Fruit fly (Drosophila melanogaster) whole organism, embryonic: Measurements from ENCODE around the gene CG31321.

ENCODE experiments used
- ATbp ChIP-seq: fragments of 200-800 bp; sonication (Bioruptor generic); optimal IDR thresholded peaks from 2 replicates; lab custom pipeline; 2017; ENCODE audit warnings: missing biosample characterization, mild to moderate bottlenecking, missing genetic modification characterization, missing genetic modification reagents
- Aef1 ChIP-seq: fragments of 200-800 bp; sonication (Bioruptor generic); IDR thresholded peaks from 3 replicates; pipeline ENCODE4 v1.3.6; 2022; ENCODE audit warnings: missing biosample characterization, missing genetic modification characterization
- Atf3 ChIP-seq: fragments of 200-800 bp; sonication (Bioruptor generic); optimal IDR thresholded peaks from 3 replicates; lab custom pipeline; 2016; ENCODE audit warnings: missing biosample characterization, missing genetic modification characterization
- Awh ChIP-seq: fragments of 200-800 bp; sonication (Bioruptor generic); IDR thresholded peaks from 2 replicates; pipeline ENCODE4, ENCODE4 v1.3.6; 2022; ENCODE audit warnings: missing biosample characterization, missing genetic modification characterization
- B-H2 ChIP-seq: fragments of 200-800 bp; sonication (Bioruptor generic); optimal IDR thresholded peaks from 2 replicates; lab custom pipeline; 2018; ENCODE audit warnings: missing biosample characterization, mild to moderate bottlenecking, missing genetic modification characterization
- BtbVII ChIP-seq: fragments of 200-800 bp; sonication (Bioruptor generic); optimal IDR thresholded peaks from 3 replicates; lab custom pipeline; 2017; ENCODE audit warnings: missing biosample characterization, mild to moderate bottlenecking, missing genetic modification characterization
- CG10959 ChIP-seq: fragments of 200-800 bp; sonication (Bioruptor generic); IDR thresholded peaks from 2 replicates; pipeline ENCODE4 v1.3.6; 2022; ENCODE audit warnings: missing biosample characterization, missing genetic modification characterization
- CG11085 ChIP-seq: fragments of 200-800 bp; sonication (Bioruptor generic); IDR thresholded peaks from 2 replicates; pipeline ENCODE4 v1.3.6; 2022; ENCODE audit warnings: missing biosample characterization, missing genetic modification characterization
- CG11247 ChIP-seq: fragments of 200-800 bp; sonication (Bioruptor generic); IDR thresholded peaks from 2 replicates; pipeline ENCODE4 v1.3.6; 2022; ENCODE audit warnings: missing biosample characterization, missing genetic modification characterization
- CG13296 ChIP-seq: fragments of 200-800 bp; sonication (Bioruptor generic); optimal IDR thresholded peaks from 3 replicates; lab custom pipeline; 2018; ENCODE audit warnings: missing biosample characterization, mild to moderate bottlenecking, missing genetic modification characterization
- CG13775 ChIP-seq: fragments of 200-800 bp; sonication (Bioruptor generic); optimal IDR thresholded peaks from 3 replicates; lab custom pipeline; 2017; ENCODE audit warnings: missing biosample characterization, mild to moderate bottlenecking, missing genetic modification characterization
- CG14710 ChIP-seq: fragments of 200-800 bp; sonication (Bioruptor generic); optimal IDR thresholded peaks from 3 replicates; lab custom pipeline; 2019; ENCODE audit warnings: missing biosample characterization, mild to moderate bottlenecking, missing genetic modification characterization, moderate library complexity
- CG17385 ChIP-seq: fragments of 200-800 bp; sonication (Bioruptor generic); optimal IDR thresholded peaks from 3 replicates; lab custom pipeline; 2018; ENCODE audit warnings: missing biosample characterization, mild to moderate bottlenecking, missing genetic modification characterization
- CG32532 ChIP-seq: fragments of 200-800 bp; sonication (Bioruptor generic); IDR thresholded peaks from 2 replicates; pipeline ENCODE4 v1.3.6; 2022; ENCODE audit warnings: missing biosample characterization, missing genetic modification characterization
- CG3726 ChIP-seq: fragments of 200-800 bp; sonication (Bioruptor generic); IDR thresholded peaks from 3 replicates; pipeline ENCODE4, ENCODE4 v1.3.6; 2022; ENCODE audit warnings: missing biosample characterization, missing genetic modification characterization
- CG4360 ChIP-seq: fragments of 200-800 bp; sonication (Bioruptor generic); IDR thresholded peaks from 2 replicates; pipeline ENCODE4 v1.3.6; 2022; ENCODE audit warnings: missing biosample characterization, missing genetic modification characterization
- CG4820 ChIP-seq: fragments of 200-800 bp; sonication (Bioruptor generic); optimal IDR thresholded peaks from 3 replicates; lab custom pipeline; 2016; ENCODE audit warnings: missing biosample characterization, missing genetic modification characterization
- CG6765 ChIP-seq: fragments of 200-800 bp; sonication (Bioruptor generic); optimal IDR thresholded peaks from 3 replicates; lab custom pipeline; 2017; ENCODE audit warnings: missing biosample characterization, mild to moderate bottlenecking, missing genetic modification characterization
- CG9215 ChIP-seq: fragments of 200-800 bp; sonication (Bioruptor generic); IDR thresholded peaks from 2 replicates; pipeline ENCODE4 v1.3.6; 2022; ENCODE audit warnings: missing biosample characterization, missing genetic modification characterization
- Chrac-16 ChIP-seq: fragments of 200-800 bp; sonication (Bioruptor generic); optimal IDR thresholded peaks from 3 replicates; lab custom pipeline; 2016; ENCODE audit warnings: missing biosample characterization, missing genetic modification characterization
- Dfd ChIP-seq, 2 experiments: fragments of >200 bp; optimal IDR thresholded peaks; 2 replicates each; lab custom pipeline; 2017; ENCODE audit warnings: missing biosample characterization in 2 of 2, missing genetic modification characterization in 2 of 2
- Drgx ChIP-seq: fragments of 200-800 bp; sonication (Bioruptor generic); IDR thresholded peaks from 2 replicates; pipeline ENCODE4 v1.3.6; 2022; ENCODE audit warnings: missing biosample characterization, missing genetic modification characterization
- Fer2 ChIP-seq: fragments of 200-800 bp; sonication (Bioruptor generic); optimal IDR thresholded peaks from 2 replicates; lab custom pipeline; 2018; ENCODE audit warnings: missing biosample characterization, mild to moderate bottlenecking, missing genetic modification characterization, moderate library complexity
- Lhr ChIP-seq: fragments of 200-800 bp; sonication (Bioruptor generic); optimal IDR thresholded peaks from 3 replicates; lab custom pipeline; 2017; ENCODE audit warnings: mild to moderate bottlenecking, missing biosample characterization, missing genetic modification reagents, missing genetic modification characterization
- MTF-1 ChIP-seq: fragments of 200-800 bp; sonication (Bioruptor generic); optimal IDR thresholded peaks from 2 replicates; lab custom pipeline; 2018; ENCODE audit warnings: missing biosample characterization, mild to moderate bottlenecking, missing genetic modification characterization, borderline replicate concordance
- Mad ChIP-seq: fragments of 200-800 bp; sonication (Bioruptor generic); optimal IDR thresholded peaks from 2 replicates; lab custom pipeline; 2016; ENCODE audit warnings: missing biosample characterization, missing genetic modification characterization
- Mes4 ChIP-seq: fragments of 200-800 bp; sonication (Bioruptor generic); optimal IDR thresholded peaks from 2 replicates; lab custom pipeline; 2016; ENCODE audit warnings: missing biosample characterization, missing genetic modification characterization
- Oli ChIP-seq: fragments of 200-800 bp; sonication (Bioruptor generic); optimal IDR thresholded peaks from 2 replicates; lab custom pipeline; 2018; ENCODE audit warnings: missing biosample characterization, mild to moderate bottlenecking, missing genetic modification characterization, moderate library complexity
- Rfx ChIP-seq: fragments of 200-800 bp; sonication (Bioruptor generic); IDR thresholded peaks from 2 replicates; pipeline ENCODE4 v1.3.6; 2022; ENCODE audit warnings: missing biosample characterization, missing genetic modification characterization
- Taf1 ChIP-seq: fragments of 200-800 bp; sonication (Bioruptor generic); IDR thresholded peaks from 2 replicates; pipeline ENCODE4 v1.3.6; 2022; ENCODE audit warnings: missing biosample characterization, missing genetic modification characterization
- Usf ChIP-seq: fragments of 200-800 bp; sonication (Bioruptor generic); optimal IDR thresholded peaks from 2 replicates; lab custom pipeline; 2017; ENCODE audit warnings: missing genotype, missing biosample characterization, missing genetic modification characterization
- al ChIP-seq: fragments of 200-800 bp; sonication (Bioruptor generic); IDR thresholded peaks from 2 replicates; pipeline ENCODE4 v1.3.6; 2022; ENCODE audit warnings: missing biosample characterization, missing genetic modification characterization
- esg ChIP-seq: fragments of 200-800 bp; sonication (Bioruptor generic); conservative IDR thresholded peaks from 2 replicates; pipeline ENCODE4 v1.3.6; 2022; ENCODE audit warnings: missing biosample characterization, missing genetic modification characterization
- eyg ChIP-seq: fragments of 200-800 bp; sonication (Bioruptor generic); optimal IDR thresholded peaks from 3 replicates; lab custom pipeline; 2016; ENCODE audit warnings: missing biosample characterization, missing genetic modification characterization
- gce ChIP-seq: fragments of 200-800 bp; sonication (Bioruptor generic); IDR thresholded peaks from 3 replicates; pipeline ENCODE4 v1.3.6; 2022; ENCODE audit warnings: missing biosample characterization, missing genetic modification characterization
- gfzf ChIP-seq: fragments of 200-800 bp; sonication (Bioruptor generic); optimal IDR thresholded peaks from 2 replicates; lab custom pipeline; 2016; ENCODE audit warnings: missing biosample characterization, mild to moderate bottlenecking, missing genetic modification characterization, moderate library complexity
- gsb-n ChIP-seq: fragments of 200-800 bp; sonication (Bioruptor generic); optimal IDR thresholded peaks from 3 replicates; lab custom pipeline; 2018; ENCODE audit warnings: missing biosample characterization, mild to moderate bottlenecking, missing genetic modification characterization
- hb ChIP-seq: fragments of 200-800 bp; sonication (Bioruptor generic); IDR thresholded peaks from 3 replicates; pipeline ENCODE4 v1.3.6; 2022; ENCODE audit warnings: missing biosample characterization, missing genetic modification characterization; ENCODE audit not compliant: partially characterized antibody
- her ChIP-seq: fragments of 200-800 bp; sonication (Bioruptor generic); optimal IDR thresholded peaks from 2 replicates; lab custom pipeline; 2016; ENCODE audit warnings: missing biosample characterization, missing genetic modification characterization
- lbe ChIP-seq: fragments of 200-800 bp; sonication (Bioruptor generic); optimal IDR thresholded peaks from 2 replicates; lab custom pipeline; 2016; ENCODE audit warnings: missing biosample characterization, mild to moderate bottlenecking, missing genetic modification characterization
- nmo ChIP-seq: fragments of 200-800 bp; sonication (Bioruptor generic); optimal IDR thresholded peaks from 2 replicates; lab custom pipeline; 2018; ENCODE audit warnings: missing biosample characterization, mild to moderate bottlenecking, missing genetic modification characterization, moderate library complexity
- onecut ChIP-seq: fragments of 200-800 bp; sonication (Bioruptor generic); IDR thresholded peaks from 2 replicates; pipeline ENCODE4 v1.3.6; 2022; ENCODE audit warnings: missing biosample characterization, missing genetic modification characterization
- peb ChIP-seq: fragments of 200-800 bp; sonication (Bioruptor generic); IDR thresholded peaks from 2 replicates; pipeline ENCODE4 v1.3.6; 2022; ENCODE audit warnings: missing biosample characterization, missing genetic modification characterization
- pho ChIP-seq: fragments of 200-800 bp; sonication (Bioruptor generic); optimal IDR thresholded peaks from 2 replicates; lab custom pipeline; 2016; ENCODE audit warnings: missing biosample characterization, missing genetic modification characterization
- pita ChIP-seq: fragments of 200-800 bp; sonication (Bioruptor generic); optimal IDR thresholded peaks from 2 replicates; lab custom pipeline; 2017; ENCODE audit warnings: missing biosample characterization, mild to moderate bottlenecking, missing genetic modification characterization
- row ChIP-seq: fragments of 200-800 bp; sonication (Bioruptor generic); IDR thresholded peaks from 3 replicates; pipeline ENCODE4 v1.3.6; 2022; ENCODE audit warnings: missing biosample characterization, missing genetic modification characterization
- sisA ChIP-seq: fragments of 200-800 bp; sonication (Bioruptor generic); IDR thresholded peaks from 2 replicates; pipeline ENCODE4 v1.3.6; 2022; ENCODE audit warnings: missing biosample characterization, missing genetic modification characterization
- sna ChIP-seq: fragments of 200-800 bp; sonication (Bioruptor generic); IDR thresholded peaks from 2 replicates; pipeline ENCODE4 v1.3.6; 2022; ENCODE audit warnings: missing biosample characterization, missing genetic modification characterization; ENCODE audit not compliant: partially characterized antibody
- so ChIP-seq: fragments of 200-800 bp; sonication (Bioruptor generic); IDR thresholded peaks from 3 replicates; pipeline ENCODE4 v1.3.6; 2022; ENCODE audit warnings: missing biosample characterization, missing genetic modification characterization
- sqz ChIP-seq: fragments of 200-800 bp; sonication (Bioruptor generic); optimal IDR thresholded peaks from 3 replicates; lab custom pipeline; 2018; ENCODE audit warnings: missing biosample characterization, mild to moderate bottlenecking, missing genetic modification characterization
- ssp ChIP-seq: fragments of 200-800 bp; sonication (Bioruptor generic); IDR thresholded peaks from 2 replicates; pipeline ENCODE4 v1.3.6; 2022; ENCODE audit warnings: missing biosample characterization, missing genetic modification characterization

CG31321 gene

dm6 chr3R:14357405-14357804 is 47.2 kb downstream of the CG31321 start (continued):
- no peak for TF ChIP-seq Lhr (GFP tag; lab: Kevin White, UChicago)
- no peak for TF ChIP-seq Atf3 (GFP tag; lab: Kevin White, UChicago)
- peak; percentile 8 for TF ChIP-seq Oli
- TF ChIP-seq nmo, result peak; percentile 37
- 0 out of 2 replicates have a peak, but pooled peaks have one; percentile 15 for TF ChIP-seq CG32532 (GFP tag; lab: Robert Waterston, UW)
- peak; percentile 37; the same call in 1 of the 2 replicates for TF ChIP-seq CG10959 (GFP tag; lab: Robert Waterston, UW)
- TF ChIP-seq her (GFP tag; lab: Kevin White, UChicago), result no peak
- TF ChIP-seq ssp (GFP tag; lab: Robert Waterston, UW), result peak; percentile 45; the same call in 1 of the 2 replicates
- peak; percentile 68 for TF ChIP-seq Drgx (GFP tag; lab: Robert Waterston, UW)
- no peak for TF ChIP-seq Mad (GFP tag; lab: Kevin White, UChicago)
- no peak for TF ChIP-seq gce
- no peak for TF ChIP-seq Fer2 (tag; lab: Kevin White, UChicago)
- TF ChIP-seq gfzf (GFP tag; lab: Kevin White, UChicago), result no peak
- TF ChIP-seq Chrac-16 (GFP tag; lab: Kevin White, UChicago), result peak; percentile 45
- no peak for TF ChIP-seq CG3726 (GFP tag; lab: Robert Waterston, UW)
- no peak for TF ChIP-seq CG11085 (GFP tag; lab: Robert Waterston, UW)
- TF ChIP-seq Awh, result peak; percentile 27; the same call in 1 of the 2 replicates
- TF ChIP-seq so (GFP tag; lab: Robert Waterston, UW), result peak; percentile 43; the same call in 2 of the 3 replicates
- no peak for TF ChIP-seq B-H2 (GFP tag; lab: Kevin White, UChicago)
- TF ChIP-seq sqz (GFP tag; lab: Kevin White, UChicago), result no peak
- TF ChIP-seq CG6765 (GFP tag; lab: Kevin White, UChicago), result no peak
- peak; percentile 15; the same call in 1 of the 2 replicates for TF ChIP-seq al
- peak; percentile 13 for TF ChIP-seq gsb-n
- TF ChIP-seq MTF-1, result no peak
- TF ChIP-seq pho (GFP tag; lab: Kevin White, UChicago), result peak; percentile 4
- no peak for TF ChIP-seq CG4360 (GFP tag; lab: Robert Waterston, UW)
- no peak for TF ChIP-seq Dfd (GFP tag; optimal IDR thresholded peaks at IDR 0.05; lab: Kevin White, UChicago)
- TF ChIP-seq lbe (GFP tag; lab: Kevin White, UChicago), result peak; percentile 48
- TF ChIP-seq row, result peak; percentile 69
- TF ChIP-seq BtbVII, result peak; percentile 20
- TF ChIP-seq CG14710, result peak; percentile 15
- TF ChIP-seq CG13296, result peak; percentile 17
- no peak for TF ChIP-seq sna (GFP tag; lab: Robert Waterston, UW)
- TF ChIP-seq Aef1 (GFP tag; lab: Robert Waterston, UW), result peak; percentile 45; the same call in 2 of the 3 replicates
- peak; percentile 59 for TF ChIP-seq sisA (GFP tag; lab: Robert Waterston, UW)
- no peak for TF ChIP-seq pita (GFP tag; lab: Kevin White, UChicago)
- peak; percentile 4 for TF ChIP-seq CG13775 (GFP tag; lab: Kevin White, UChicago)
- no peak for TF ChIP-seq hb (GFP tag; lab: Robert Waterston, UW)
- peak; percentile 23 for TF ChIP-seq CG4820 (GFP tag; lab: Kevin White, UChicago)
- peak; percentile 27; the same call in 1 of the 2 replicates for TF ChIP-seq onecut (GFP tag; lab: Robert Waterston, UW)
- TF ChIP-seq Rfx, result peak; percentile 40; the same call in 1 of the 2 replicates
- TF ChIP-seq CG9215 (GFP tag; lab: Robert Waterston, UW), result peak; percentile 44; the same call in 1 of the 2 replicates
- peak; percentile 51; the same call in 1 of the 2 replicates for TF ChIP-seq CG11247 (GFP tag; lab: Robert Waterston, UW)
- TF ChIP-seq Taf1, result no peak
- TF ChIP-seq peb (GFP tag; lab: Robert Waterston, UW), result 0 out of 2 replicates have a peak, but pooled peaks have one; percentile 25
- TF ChIP-seq CG17385 (GFP tag; lab: Kevin White, UChicago), result peak; percentile 28
- no peak for TF ChIP-seq Mes4
- TF ChIP-seq ATbp (GFP tag; lab: Kevin White, UChicago), result no peak
- TF ChIP-seq Usf, result no peak
- TF ChIP-seq eyg (GFP tag; lab: Kevin White, UChicago), result no peak
- TF ChIP-seq esg, result peak; percentile 36; the same call in 1 of the 2 replicates
